Fruit fly (Drosophila melanogaster) whole organism, embryonic: ENCODE measurements around the gene CG9550.
A peak's percentile ranks its signal among the peaks of the same experiment; 100 is the strongest.

ENCODE experiments used
- Antp ChIP-seq: fragments of 200-800 bp; sonication (Bioruptor generic); optimal IDR thresholded peaks from 3 replicates; lab custom pipeline; 2016; ENCODE audit warnings: missing biosample characterization, missing genetic modification characterization
- Atf3 ChIP-seq: fragments of 200-800 bp; sonication (Bioruptor generic); optimal IDR thresholded peaks from 3 replicates; lab custom pipeline; 2016; ENCODE audit warnings: missing biosample characterization, missing genetic modification characterization
- Bdp1 ChIP-seq: fragments of 200-800 bp; sonication (Bioruptor generic); optimal IDR thresholded peaks from 3 replicates; lab custom pipeline; 2016; ENCODE audit warnings: missing biosample characterization, missing genetic modification characterization
- CG11723 ChIP-seq: fragments of 200-800 bp; sonication (Bioruptor generic); optimal IDR thresholded peaks from 2 replicates; lab custom pipeline; 2017; ENCODE audit warnings: missing biosample characterization, mild to moderate bottlenecking, missing genetic modification characterization
- CG12391 ChIP-seq: fragments of 200-800 bp; sonication (Bioruptor generic); optimal IDR thresholded peaks from 3 replicates; lab custom pipeline; 2018; ENCODE audit warnings: missing biosample characterization, mild to moderate bottlenecking, missing genetic modification characterization, moderate library complexity
- CG12942 ChIP-seq: fragments of 200-800 bp; sonication (Bioruptor generic); optimal IDR thresholded peaks from 3 replicates; lab custom pipeline; 2016; ENCODE audit warnings: missing biosample characterization, missing genetic modification characterization
- CG14050 ChIP-seq: fragments of 200-800 bp; sonication (Bioruptor generic); IDR thresholded peaks from 3 replicates; pipeline ENCODE4 v1.3.6; 2022; ENCODE audit warnings: missing biosample characterization, missing genetic modification characterization
- CG14441 ChIP-seq: fragments of 200-800 bp; sonication (Bioruptor generic); IDR thresholded peaks from 2 replicates; pipeline ENCODE4 v1.3.6; 2022; ENCODE audit warnings: missing biosample characterization, missing genetic modification characterization
- CG15073 ChIP-seq: fragments of 200-800 bp; sonication (Bioruptor generic); optimal IDR thresholded peaks from 2 replicates; lab custom pipeline; 2016; ENCODE audit warnings: missing biosample characterization, missing genetic modification characterization
- CG1647 ChIP-seq: fragments of 200-800 bp; sonication (Bioruptor generic); optimal IDR thresholded peaks from 3 replicates; lab custom pipeline; 2016; ENCODE audit warnings: missing biosample characterization, missing genetic modification characterization
- CG17568 ChIP-seq: fragments of 200-800 bp; sonication (Bioruptor generic); optimal IDR thresholded peaks from 2 replicates; lab custom pipeline; 2018; ENCODE audit warnings: missing biosample characterization, mild to moderate bottlenecking, missing genetic modification characterization, moderate library complexity
- CG1792 ChIP-seq: fragments of 200-800 bp; sonication (Bioruptor generic); optimal IDR thresholded peaks from 2 replicates; lab custom pipeline; 2016; ENCODE audit warnings: missing biosample characterization, missing genetic modification characterization
- CG18619 ChIP-seq: fragments of 200-800 bp; sonication (Bioruptor generic); optimal IDR thresholded peaks from 3 replicates; lab custom pipeline; 2017; ENCODE audit warnings: missing biosample characterization, mild to moderate bottlenecking, missing genetic modification characterization
- CG2199 ChIP-seq: fragments of 200-800 bp; sonication (Bioruptor generic); IDR thresholded peaks from 3 replicates; pipeline ENCODE4 v1.3.6; 2022; ENCODE audit warnings: missing biosample characterization, missing genetic modification characterization
- CG32532 ChIP-seq: fragments of 200-800 bp; sonication (Bioruptor generic); IDR thresholded peaks from 2 replicates; pipeline ENCODE4 v1.3.6; 2022; ENCODE audit warnings: missing biosample characterization, missing genetic modification characterization
- CG33213 ChIP-seq: fragments of 200-800 bp; sonication (Bioruptor generic); optimal IDR thresholded peaks from 3 replicates; lab custom pipeline; 2016; ENCODE audit warnings: missing biosample characterization, missing genetic modification characterization
- CG34376 ChIP-seq: fragments of 200-800 bp; sonication (Bioruptor generic); optimal IDR thresholded peaks from 2 replicates; lab custom pipeline; 2018; ENCODE audit warnings: missing biosample characterization, mild to moderate bottlenecking, missing genetic modification characterization
- CG3847 ChIP-seq: fragments of 200-800 bp; sonication (Bioruptor generic); IDR thresholded peaks from 2 replicates; pipeline ENCODE4 v1.3.6; 2022; ENCODE audit warnings: missing biosample characterization, missing genetic modification characterization
- CG7963 ChIP-seq: fragments of 200-800 bp; sonication (Bioruptor generic); IDR thresholded peaks from 3 replicates; pipeline ENCODE4 v1.3.6; 2022; ENCODE audit warnings: missing biosample characterization, missing genetic modification characterization; ENCODE audit not compliant: partially characterized antibody
- CG8359 ChIP-seq: fragments of 200-800 bp; sonication (Bioruptor generic); optimal IDR thresholded peaks from 2 replicates; lab custom pipeline; 2017; ENCODE audit warnings: missing biosample characterization, mild to moderate bottlenecking, missing genetic modification characterization, borderline replicate concordance
- CG9727 ChIP-seq: fragments of 200-800 bp; sonication (Bioruptor generic); optimal IDR thresholded peaks from 3 replicates; lab custom pipeline; 2017; ENCODE audit warnings: missing biosample characterization, mild to moderate bottlenecking, missing genetic modification characterization
- CTCF ChIP-seq: fragments of 200-800 bp; sonication (Bioruptor generic); optimal IDR thresholded peaks from 2 replicates; lab custom pipeline; 2017; ENCODE audit warnings: missing biosample characterization, mild to moderate bottlenecking, missing genetic modification characterization, moderate library complexity
- D19A ChIP-seq: fragments of 200-800 bp; optimal IDR thresholded peaks from 3 replicates; lab custom pipeline; 2019; ENCODE audit warnings: missing biosample characterization, mild to moderate bottlenecking, missing genetic modification characterization, moderate library complexity
- Dfd ChIP-seq, 2 experiments: fragments of >200 bp; optimal IDR thresholded peaks; 2 replicates each; lab custom pipeline; 2017; ENCODE audit warnings: missing biosample characterization in 2 of 2, missing genetic modification characterization in 2 of 2
- Doc3 ChIP-seq: fragments of 200-800 bp; sonication (Bioruptor generic); IDR thresholded peaks from 3 replicates; pipeline ENCODE4 v1.3.6; 2022; ENCODE audit warnings: missing biosample characterization, missing genetic modification characterization; ENCODE audit not compliant: partially characterized antibody
- Elba2 ChIP-seq: fragments of 200-800 bp; sonication (Bioruptor generic); optimal IDR thresholded peaks from 3 replicates; lab custom pipeline; 2016; ENCODE audit warnings: missing biosample characterization, missing genetic modification characterization
- Hr3 ChIP-seq: fragments of 200-800 bp; sonication (Bioruptor generic); optimal IDR thresholded peaks from 3 replicates; lab custom pipeline; 2016; ENCODE audit warnings: missing biosample characterization, missing genetic modification characterization
- Lim3 ChIP-seq: fragments of 200-800 bp; sonication (Bioruptor generic); IDR thresholded peaks from 2 replicates; pipeline ENCODE4 v1.3.6; 2022; ENCODE audit warnings: missing biosample characterization, missing genetic modification characterization
- MESR4 ChIP-seq: fragments of 200-800 bp; sonication (Bioruptor generic); optimal IDR thresholded peaks from 2 replicates; lab custom pipeline; 2018; ENCODE audit warnings: missing biosample characterization, mild to moderate bottlenecking, missing genetic modification characterization, moderate library complexity
- MTF-1 ChIP-seq: fragments of 200-800 bp; sonication (Bioruptor generic); optimal IDR thresholded peaks from 2 replicates; lab custom pipeline; 2018; ENCODE audit warnings: missing biosample characterization, mild to moderate bottlenecking, missing genetic modification characterization, borderline replicate concordance
- NC2β ChIP-seq: fragments of 200-800 bp; sonication (Bioruptor generic); optimal IDR thresholded peaks from 2 replicates; lab custom pipeline; 2016; ENCODE audit warnings: missing biosample characterization, missing genetic modification characterization
- PHDP ChIP-seq: fragments of 200-800 bp; sonication (Bioruptor generic); optimal IDR thresholded peaks from 3 replicates; lab custom pipeline; 2018; ENCODE audit warnings: missing biosample characterization, mild to moderate bottlenecking, missing genetic modification characterization, moderate library complexity
- Pdp1 ChIP-seq, 2 experiments: fragments of 200-800 bp; sonication (Bioruptor generic); optimal IDR thresholded peaks; 3 replicates each; lab custom pipeline; 2016; ENCODE audit warnings: missing biosample characterization in 2 of 2, missing genetic modification characterization in 2 of 2, mild to moderate bottlenecking in 1 of 2, moderate library complexity in 1 of 2
- Usf ChIP-seq: fragments of 200-800 bp; sonication (Bioruptor generic); optimal IDR thresholded peaks from 2 replicates; lab custom pipeline; 2017; ENCODE audit warnings: missing genotype, missing biosample characterization, missing genetic modification characterization
- ara ChIP-seq: fragments of 200-800 bp; sonication (Bioruptor generic); IDR thresholded peaks from 2 replicates; pipeline ENCODE4 v1.3.6; 2022; ENCODE audit warnings: missing biosample characterization, missing genetic modification characterization
- ase ChIP-seq: fragments of 200-800 bp; sonication (Bioruptor generic); IDR thresholded peaks from 3 replicates; pipeline ENCODE4 v1.3.6; 2022; ENCODE audit warnings: missing biosample characterization, missing genetic modification characterization
- cas ChIP-seq: fragments of 200-800 bp; sonication (Bioruptor generic); IDR thresholded peaks from 2 replicates; pipeline ENCODE4 v1.3.6; 2022; ENCODE audit warnings: missing biosample characterization, missing genetic modification characterization
- caup ChIP-seq: fragments of 200-800 bp; sonication (Bioruptor generic); optimal IDR thresholded peaks from 3 replicates; lab custom pipeline; 2017; ENCODE audit warnings: missing biosample characterization, mild to moderate bottlenecking, missing genetic modification characterization, moderate library complexity; ENCODE audit not compliant: severe bottlenecking
- corto ChIP-seq: fragments of 200-800 bp; sonication (Bioruptor generic); optimal IDR thresholded peaks from 2 replicates; lab custom pipeline; 2016; ENCODE audit warnings: missing biosample characterization, mild to moderate bottlenecking, missing genetic modification characterization, moderate library complexity
- esg ChIP-seq: fragments of 200-800 bp; sonication (Bioruptor generic); conservative IDR thresholded peaks from 2 replicates; pipeline ENCODE4 v1.3.6; 2022; ENCODE audit warnings: missing biosample characterization, missing genetic modification characterization
- fd102C ChIP-seq: fragments of 200-800 bp; sonication (Bioruptor generic); optimal IDR thresholded peaks from 2 replicates; lab custom pipeline; 2018; ENCODE audit warnings: missing biosample characterization, mild to moderate bottlenecking, missing genetic modification characterization, moderate library complexity
- lov ChIP-seq, 2 experiments: fragments of 200-800 bp in 1 of 2; fragments of >200 bp in 1 of 2; sonication (Bioruptor generic) in 1 of 2; IDR thresholded peaks in 1 of 2; optimal IDR thresholded peaks in 1 of 2; 2 replicates in 1 of 2; 3 replicates in 1 of 2; pipeline versions ENCODE4 v1.3.6 to Lab custom; 2017 to 2022; ENCODE audit warnings: missing biosample characterization in 1 of 2, missing genetic modification characterization in 1 of 2
- prd ChIP-seq, 3 experiments: fragments of >200 bp in 2 of 3; fragments of 200-800 bp in 1 of 3; sonication (Bioruptor generic) in 1 of 3; optimal IDR thresholded peaks in 2 of 3; IDR thresholded peaks in 1 of 3; 2 replicates in 2 of 3; 3 replicates in 1 of 3; pipeline versions ENCODE4 v1.3.6 to Lab custom; 2017 to 2022; ENCODE audit warnings: missing biosample characterization in 1 of 3, missing genetic modification characterization in 1 of 3
- repo ChIP-seq: fragments of 200-800 bp; sonication (Bioruptor generic); optimal IDR thresholded peaks from 2 replicates; lab custom pipeline; 2016; ENCODE audit warnings: missing biosample characterization, missing genetic modification characterization
- schlank ChIP-seq: fragments of 200-800 bp; sonication (Bioruptor generic); optimal IDR thresholded peaks from 2 replicates; lab custom pipeline; 2018; ENCODE audit warnings: missing biosample characterization, mild to moderate bottlenecking, missing genetic modification characterization
- sens ChIP-seq: fragments of 200-800 bp; sonication (Bioruptor generic); peaks from one replicate; lab custom pipeline; 2016; ENCODE audit warnings: missing biosample characterization, missing genetic modification characterization
- sisA ChIP-seq: fragments of 200-800 bp; sonication (Bioruptor generic); IDR thresholded peaks from 2 replicates; pipeline ENCODE4 v1.3.6; 2022; ENCODE audit warnings: missing biosample characterization, missing genetic modification characterization
- sna ChIP-seq: fragments of 200-800 bp; sonication (Bioruptor generic); IDR thresholded peaks from 2 replicates; pipeline ENCODE4 v1.3.6; 2022; ENCODE audit warnings: missing biosample characterization, missing genetic modification characterization; ENCODE audit not compliant: partially characterized antibody
- tup ChIP-seq: fragments of 200-800 bp; sonication (Bioruptor generic); optimal IDR thresholded peaks from 2 replicates; lab custom pipeline; 2016; ENCODE audit warnings: missing biosample characterization, mild to moderate bottlenecking, missing genetic modification characterization, moderate library complexity
- usp ChIP-seq: fragments of >200 bp; optimal IDR thresholded peaks from 2 replicates; lab custom pipeline; 2017; ENCODE audit warnings: missing biosample characterization, missing genetic modification characterization
- yki ChIP-seq: fragments of >200 bp; optimal IDR thresholded peaks from 3 replicates; lab custom pipeline; 2018

CG9550 gene

DNA sequence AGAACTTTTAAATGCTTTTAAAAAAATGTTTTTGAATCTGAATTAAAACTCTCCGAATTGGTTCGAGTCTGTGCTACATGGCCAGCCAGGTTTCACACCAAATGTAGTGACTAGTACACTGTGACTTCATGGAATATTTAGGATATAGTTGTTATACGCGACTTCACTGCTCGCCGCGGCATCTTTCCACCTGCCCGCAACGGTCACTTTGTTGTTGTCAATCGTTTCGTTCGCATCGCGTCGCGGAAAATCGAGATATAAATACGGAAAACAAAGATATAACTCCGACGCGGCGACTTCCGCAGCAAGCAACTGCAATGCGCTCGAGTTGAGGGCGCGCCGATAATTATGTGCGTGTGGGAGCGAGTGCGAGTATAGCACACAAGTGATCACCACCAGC, 1.6 kb downstream of the CG9550 start, which contains the start of gene CG31637 (continued):
- no peak for TF ChIP-seq tup (GFP tag; lab: Kevin White, UChicago)
- peak; percentile 9 for TF ChIP-seq PHDP (tag; lab: Kevin White, UChicago)
- TF ChIP-seq CG11723 (GFP tag; lab: Kevin White, UChicago), result no peak
- peak; percentile 55 for TF ChIP-seq CG34376
- TF ChIP-seq yki (lab: Kevin White, UChicago), result no peak
- TF ChIP-seq MTF-1 (GFP tag; lab: Kevin White, UChicago), result no peak
- TF ChIP-seq fd102C (GFP tag; lab: Kevin White, UChicago), result no peak
- no peak for TF ChIP-seq Atf3 (GFP tag; lab: Kevin White, UChicago)
- TF ChIP-seq NC2β, result peak; percentile 37
- no peak for TF ChIP-seq CG17568 (GFP tag; lab: Kevin White, UChicago)
- TF ChIP-seq corto, result no peak
- TF ChIP-seq ara (GFP tag; lab: Robert Waterston, UW), result peak; percentile 45
- no peak for TF ChIP-seq CG18619 (GFP tag; lab: Kevin White, UChicago)
- TF ChIP-seq Hr3, result no peak
- no peak for TF ChIP-seq CG32532
- no peak for TF ChIP-seq CG12942
- TF ChIP-seq CG8359 (GFP tag; lab: Kevin White, UChicago), result no peak
- peak; percentile 42; the same call in 1 of the 2 replicates for TF ChIP-seq CG3847 (GFP tag; lab: Robert Waterston, UW)
- no peak for TF ChIP-seq sna (GFP tag; lab: Robert Waterston, UW)
- TF ChIP-seq CTCF (GFP tag; lab: Kevin White, UChicago), result peak; percentile 63
- TF ChIP-seq D19A (tag; lab: Kevin White, UChicago), result no peak
- TF ChIP-seq Usf (GFP tag; lab: Kevin White, UChicago), result no peak
- TF ChIP-seq CG1647 (GFP tag; lab: Kevin White, UChicago), result no peak
- TF ChIP-seq ase (GFP tag; lab: Robert Waterston, UW), result no peak
- TF ChIP-seq Bdp1 (GFP tag; lab: Kevin White, UChicago), result no peak
- no peak for TF ChIP-seq CG14441 (GFP tag; lab: Robert Waterston, UW)
- no peak for TF ChIP-seq repo
- TF ChIP-seq MESR4 (GFP tag; lab: Kevin White, UChicago), result peak; percentile 81
- TF ChIP-seq schlank (tag; lab: Kevin White, UChicago), result no peak
- no peak for TF ChIP-seq Elba2 (GFP tag; lab: Kevin White, UChicago)
- TF ChIP-seq cas (GFP tag; lab: Robert Waterston, UW), result peak; percentile 39; the same call in 1 of the 2 replicates
- no peak for TF ChIP-seq CG15073 (GFP tag; lab: Kevin White, UChicago)
- TF ChIP-seq CG2199 (GFP tag; lab: Robert Waterston, UW), result 0 out of 3 replicates have a peak, but pooled peaks have one; percentile 11
- no peak for TF ChIP-seq usp (GFP tag; lab: Kevin White, UChicago)
- TF ChIP-seq CG12391 (tag; lab: Kevin White, UChicago), result peak; percentile 12
- TF ChIP-seq prd (optimal IDR thresholded peaks at IDR 0.05; lab: Kevin White, UChicago), result no peak
- no peak for TF ChIP-seq prd (GFP tag; IDR thresholded peaks at IDR 0.05; lab: Robert Waterston, UW)
- TF ChIP-seq Pdp1 (GFP tag; optimal IDR thresholded peaks at IDR 0.05; lab: Kevin White, UChicago), result peak in 1 of 2 experiments; percentile 62
- TF ChIP-seq CG7963 (GFP tag; lab: Robert Waterston, UW), result no peak
- no peak for TF ChIP-seq Antp (GFP tag; lab: Kevin White, UChicago)
- TF ChIP-seq CG14050 (GFP tag; lab: Robert Waterston, UW), result no peak
- TF ChIP-seq caup, result peak; percentile 11
- TF ChIP-seq Dfd (GFP tag; optimal IDR thresholded peaks at IDR 0.05; lab: Kevin White, UChicago), result no peak
- TF ChIP-seq sens (GFP tag; lab: Kevin White, UChicago), result peak; percentile 76
- TF ChIP-seq Lim3 (GFP tag; lab: Robert Waterston, UW), result no peak
- no peak for TF ChIP-seq Doc3 (GFP tag; lab: Robert Waterston, UW)
- TF ChIP-seq lov (optimal IDR thresholded peaks at IDR 0.05; lab: Kevin White, UChicago), result no peak
- no peak for TF ChIP-seq lov (GFP tag; IDR thresholded peaks at IDR 0.05; lab: Robert Waterston, UW)
- TF ChIP-seq esg (GFP tag; lab: Robert Waterston, UW), result no peak
- TF ChIP-seq CG9727 (GFP tag; lab: Kevin White, UChicago), result no peak
- TF ChIP-seq CG33213 (GFP tag; lab: Kevin White, UChicago), result peak; percentile 71
- TF ChIP-seq sisA (GFP tag; lab: Robert Waterston, UW), result no peak
- TF ChIP-seq CG1792 (GFP tag; lab: Kevin White, UChicago), result no peak
